Fruit fly (Drosophila melanogaster) whole organism, embryonic: ENCODE measurements around the gene CG13390.
A peak's percentile ranks its signal among the peaks of the same experiment; 100 is the strongest.

Experiments
- B-H2 ChIP-seq: fragments of 200-800 bp; sonication (Bioruptor generic); optimal IDR thresholded peaks from 2 replicates; lab custom pipeline; 2018; ENCODE audit warnings: missing biosample characterization, mild to moderate bottlenecking, missing genetic modification characterization
- Blimp-1 ChIP-seq: fragments of 200-800 bp; sonication (Bioruptor generic); optimal IDR thresholded peaks from 3 replicates; lab custom pipeline; 2018; ENCODE audit warnings: missing biosample characterization, missing genetic modification characterization, mild to moderate bottlenecking, moderate library complexity, missing genetic modification reagents
- CG11247 ChIP-seq: fragments of 200-800 bp; sonication (Bioruptor generic); IDR thresholded peaks from 2 replicates; pipeline ENCODE4 v1.3.6; 2022; ENCODE audit warnings: missing biosample characterization, missing genetic modification characterization
- CG11456 ChIP-seq: fragments of 200-800 bp; sonication (Bioruptor generic); IDR thresholded peaks from 3 replicates; pipeline ENCODE4 v1.3.6; 2022; ENCODE audit warnings: missing biosample characterization, missing genetic modification characterization
- CG11696 ChIP-seq: fragments of 200-800 bp; sonication (Bioruptor generic); IDR thresholded peaks from 2 replicates; pipeline ENCODE4 v1.3.6; 2022; ENCODE audit warnings: missing biosample characterization, missing genetic modification characterization
- CG13287 ChIP-seq: fragments of 200-800 bp; sonication (Bioruptor generic); IDR thresholded peaks from 2 replicates; pipeline ENCODE4 v1.3.6; 2022; ENCODE audit warnings: missing biosample characterization, missing genetic modification characterization; ENCODE audit not compliant: partially characterized antibody
- CG16813 ChIP-seq: fragments of 200-800 bp; sonication (Bioruptor generic); IDR thresholded peaks from 3 replicates; pipeline ENCODE4 v1.3.6; 2022; ENCODE audit warnings: missing biosample characterization, missing genetic modification characterization; ENCODE audit not compliant: partially characterized antibody
- CG17829 ChIP-seq: fragments of 200-800 bp; optimal IDR thresholded peaks from 2 replicates; lab custom pipeline; 2019; ENCODE audit warnings: missing biosample characterization, mild to moderate bottlenecking, missing genetic modification characterization, moderate library complexity
- CG18011 ChIP-seq: fragments of 200-800 bp; sonication (Bioruptor generic); optimal IDR thresholded peaks from 2 replicates; lab custom pipeline; 2017; ENCODE audit warnings: missing biosample characterization, missing genetic modification characterization, mild to moderate bottlenecking, moderate library complexity, missing genotype
- CG1832 ChIP-seq: fragments of 200-800 bp; sonication (Bioruptor generic); optimal IDR thresholded peaks from 2 replicates; lab custom pipeline; 2017; ENCODE audit warnings: missing biosample characterization, mild to moderate bottlenecking, missing genetic modification characterization, inconsistent platforms
- CG18599 ChIP-seq: fragments of 200-800 bp; sonication (Bioruptor generic); optimal IDR thresholded peaks from 3 replicates; lab custom pipeline; 2017; ENCODE audit warnings: missing biosample characterization, missing genetic modification characterization, mild to moderate bottlenecking, moderate library complexity, missing genetic modification reagents
- CG2116 ChIP-seq: fragments of 200-800 bp; sonication (Bioruptor generic); optimal IDR thresholded peaks from 3 replicates; lab custom pipeline; 2018; ENCODE audit warnings: missing biosample characterization, mild to moderate bottlenecking, missing genetic modification characterization
- CG2712 ChIP-seq: fragments of 200-800 bp; optimal IDR thresholded peaks from 3 replicates; lab custom pipeline; 2019; ENCODE audit warnings: missing biosample characterization, mild to moderate bottlenecking, missing genetic modification characterization, moderate library complexity
- CG2875 ChIP-seq: fragments of 200-800 bp; sonication (Bioruptor generic); optimal IDR thresholded peaks from 2 replicates; lab custom pipeline; 2017; ENCODE audit warnings: missing biosample characterization, mild to moderate bottlenecking, missing genetic modification characterization, missing genetic modification reagents
- CG3995 ChIP-seq: fragments of 200-800 bp; sonication (Bioruptor generic); optimal IDR thresholded peaks from 3 replicates; lab custom pipeline; 2016; ENCODE audit warnings: missing biosample characterization, missing genetic modification characterization
- CG42726 ChIP-seq: fragments of 200-800 bp; sonication (Bioruptor generic); IDR thresholded peaks from 2 replicates; pipeline ENCODE4 v1.3.6; 2022; ENCODE audit warnings: missing biosample characterization, missing genetic modification characterization; ENCODE audit not compliant: partially characterized antibody
- CG4854 ChIP-seq: fragments of 200-800 bp; sonication (Bioruptor generic); optimal IDR thresholded peaks from 2 replicates; lab custom pipeline; 2016; ENCODE audit warnings: missing biosample characterization, missing genetic modification characterization, inconsistent platforms
- CG6272 ChIP-seq: fragments of 200-800 bp; sonication (Bioruptor generic); IDR thresholded peaks from 2 replicates; pipeline ENCODE4 v1.3.6; 2022; ENCODE audit warnings: missing biosample characterization, missing genetic modification characterization
- CG7357 ChIP-seq: fragments of 200-800 bp; sonication (Bioruptor generic); IDR thresholded peaks from 3 replicates; pipeline ENCODE4 v1.3.6; 2022; ENCODE audit warnings: missing biosample characterization, missing genetic modification characterization
- CG8765 ChIP-seq: fragments of 200-800 bp; sonication (Bioruptor generic); IDR thresholded peaks from 2 replicates; pipeline ENCODE4 v1.3.6; 2022; ENCODE audit warnings: missing biosample characterization, missing genetic modification characterization
- CG8924 ChIP-seq: fragments of 200-800 bp; optimal IDR thresholded peaks from 3 replicates; lab custom pipeline; 2019; ENCODE audit warnings: missing biosample characterization, mild to moderate bottlenecking, missing genetic modification characterization, moderate library complexity
- Dek ChIP-seq: fragments of 200-800 bp; sonication (Bioruptor generic); optimal IDR thresholded peaks from 3 replicates; lab custom pipeline; 2019; ENCODE audit warnings: missing biosample characterization, mild to moderate bottlenecking, missing genetic modification characterization, moderate library complexity
- Elba2 ChIP-seq: fragments of 200-800 bp; sonication (Bioruptor generic); optimal IDR thresholded peaks from 3 replicates; lab custom pipeline; 2016; ENCODE audit warnings: missing biosample characterization, missing genetic modification characterization
- Med ChIP-seq: fragments of 200-800 bp; sonication (Bioruptor generic); peaks from one replicate; lab custom pipeline; 2016; ENCODE audit warnings: missing biosample characterization, missing genetic modification characterization, mild to moderate bottlenecking, inconsistent platforms, moderate library complexity
- da ChIP-seq: fragments of 200-800 bp; sonication (Bioruptor generic); optimal IDR thresholded peaks from 2 replicates; lab custom pipeline; 2016; ENCODE audit warnings: missing biosample characterization, missing genetic modification characterization
- disco-r ChIP-seq: fragments of 200-800 bp; sonication (Bioruptor generic); optimal IDR thresholded peaks from 2 replicates; lab custom pipeline; 2016; ENCODE audit warnings: missing biosample characterization, missing genetic modification characterization
- dmrt11E ChIP-seq: fragments of 200-800 bp; sonication (Bioruptor generic); optimal IDR thresholded peaks from 3 replicates; lab custom pipeline; 2018; ENCODE audit warnings: missing biosample characterization, mild to moderate bottlenecking, missing genetic modification characterization, moderate library complexity
- exex ChIP-seq: fragments of 200-800 bp; sonication (Bioruptor generic); optimal IDR thresholded peaks from 4 replicates; lab custom pipeline; 2018; ENCODE audit warnings: missing biosample characterization, mild to moderate bottlenecking, missing genetic modification characterization, moderate library complexity
- hbn ChIP-seq: fragments of 200-800 bp; sonication (Bioruptor generic); IDR thresholded peaks from 2 replicates; pipeline ENCODE4 v1.3.6; 2022; ENCODE audit warnings: missing biosample characterization, missing genetic modification characterization; ENCODE audit not compliant: partially characterized antibody
- insv ChIP-seq, 2 experiments: fragments of 200-800 bp; sonication (Bioruptor generic); optimal IDR thresholded peaks; 3 replicates each; lab custom pipeline; 2016 to 2018; ENCODE audit warnings: missing biosample characterization in 2 of 2, missing genetic modification characterization in 2 of 2
- nerfin-1 ChIP-seq: fragments of 200-800 bp; sonication (Bioruptor generic); optimal IDR thresholded peaks from 3 replicates; lab custom pipeline; 2019; ENCODE audit warnings: missing biosample characterization, mild to moderate bottlenecking, missing genetic modification characterization, moderate library complexity
- odd ChIP-seq: fragments of 200-800 bp; sonication (Bioruptor generic); optimal IDR thresholded peaks from 2 replicates; lab custom pipeline; 2017; ENCODE audit warnings: missing biosample characterization, mild to moderate bottlenecking, missing genetic modification characterization
- p53 ChIP-seq: fragments of 200-800 bp; sonication (Bioruptor generic); optimal IDR thresholded peaks from 2 replicates; lab custom pipeline; 2016; ENCODE audit warnings: missing biosample characterization, missing genetic modification characterization
- phol ChIP-seq: fragments of 200-800 bp; sonication (Bioruptor generic); optimal IDR thresholded peaks from 3 replicates; lab custom pipeline; 2018; ENCODE audit warnings: missing biosample characterization, mild to moderate bottlenecking, missing genetic modification characterization, moderate library complexity
- salm ChIP-seq: fragments of 200-800 bp; sonication (Bioruptor generic); optimal IDR thresholded peaks from 2 replicates; lab custom pipeline; 2018; ENCODE audit warnings: missing biosample characterization, mild to moderate bottlenecking, missing genetic modification characterization
- sc ChIP-seq, 3 experiments: fragments of >200 bp in 2 of 3; fragments of 200-800 bp in 1 of 3; sonication (Bioruptor generic) in 1 of 3; optimal IDR thresholded peaks; 2 replicates in 2 of 3; 3 replicates in 1 of 3; lab custom pipeline; 2017; ENCODE audit warnings: mild to moderate bottlenecking in 1 of 3, missing biosample characterization in 1 of 3, missing genetic modification characterization in 1 of 3, missing genetic modification reagents in 1 of 3
- so ChIP-seq: fragments of 200-800 bp; sonication (Bioruptor generic); IDR thresholded peaks from 3 replicates; pipeline ENCODE4 v1.3.6; 2022; ENCODE audit warnings: missing biosample characterization, missing genetic modification characterization
- sqz ChIP-seq: fragments of 200-800 bp; sonication (Bioruptor generic); optimal IDR thresholded peaks from 3 replicates; lab custom pipeline; 2018; ENCODE audit warnings: missing biosample characterization, mild to moderate bottlenecking, missing genetic modification characterization
- stwl ChIP-seq: fragments of 200-800 bp; sonication (Bioruptor generic); optimal IDR thresholded peaks from 3 replicates; lab custom pipeline; 2018; ENCODE audit warnings: missing biosample characterization, mild to moderate bottlenecking, missing genetic modification characterization, moderate library complexity
- sug ChIP-seq: fragments of 200-800 bp; optimal IDR thresholded peaks from 2 replicates; lab custom pipeline; 2019; ENCODE audit warnings: missing biosample characterization, mild to moderate bottlenecking, missing genetic modification characterization, moderate library complexity
- twi ChIP-seq: fragments of 200-800 bp; optimal IDR thresholded peaks from 2 replicates; lab custom pipeline; 2019; ENCODE audit warnings: missing biosample characterization, mild to moderate bottlenecking, missing genetic modification characterization, moderate library complexity
- wdn ChIP-seq: fragments of 200-800 bp; sonication (Bioruptor generic); IDR thresholded peaks from 2 replicates; pipeline ENCODE4 v1.3.6; 2022; ENCODE audit warnings: missing biosample characterization, missing genetic modification characterization

Gene CG13390

DNA sequence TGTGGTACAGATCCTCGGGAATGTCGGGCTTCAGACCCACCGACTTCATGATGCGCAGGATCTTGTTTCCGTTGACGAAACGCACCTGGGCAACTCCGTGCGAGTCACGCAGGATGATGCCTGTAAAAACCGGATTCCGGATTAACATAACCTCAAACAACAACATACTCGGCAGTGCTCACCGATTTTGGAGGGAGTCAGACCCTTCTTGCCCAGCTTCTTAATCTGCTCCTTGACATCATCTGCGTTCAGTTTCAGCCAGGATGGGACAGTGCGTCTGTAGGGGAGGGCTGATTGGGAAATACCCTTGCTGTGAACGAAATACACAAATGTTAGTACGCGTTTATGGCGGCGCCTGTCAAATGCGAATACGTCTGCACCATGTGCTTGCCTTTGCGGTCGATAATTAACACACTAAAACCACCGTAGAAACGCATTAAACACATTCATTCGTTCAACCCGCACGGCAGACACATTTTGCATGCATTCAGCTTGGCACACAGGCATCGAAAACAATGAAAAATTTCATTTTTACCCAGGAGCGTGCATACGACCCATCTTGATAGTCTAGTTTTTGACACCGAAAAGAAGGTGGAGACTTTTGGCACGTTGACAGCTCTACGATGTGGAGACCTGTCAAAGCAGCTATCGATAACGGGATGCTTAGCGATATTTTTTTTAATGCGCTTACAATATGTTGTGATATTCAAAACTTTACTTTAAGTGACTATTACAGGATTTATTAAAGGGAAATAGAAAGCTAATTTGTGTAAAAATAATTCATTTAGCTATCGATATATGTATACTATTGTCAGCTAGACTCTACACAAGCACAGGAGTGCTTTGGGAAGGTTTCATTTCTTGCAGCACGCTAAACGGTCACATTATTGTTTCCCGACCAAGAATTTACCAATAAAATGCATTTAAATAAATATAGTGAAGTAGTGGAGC, 12.3 kb downstream of the CG13390 start, which contains the start of the genes RpS13 and CSN8 (continued):
- TF ChIP-seq B-H2 (GFP tag; lab: Kevin White, UChicago) = peak; percentile 14
- no peak for TF ChIP-seq disco-r (GFP tag; lab: Kevin White, UChicago)
- peak; percentile 85 for TF ChIP-seq stwl (tag; lab: Kevin White, UChicago)
- no peak for TF ChIP-seq sc (optimal IDR thresholded peaks at IDR 0.05; lab: Kevin White, UChicago)
- TF ChIP-seq sc (GFP tag; optimal IDR thresholded peaks at IDR 0.05; lab: Kevin White, UChicago) = no peak
- no peak for TF ChIP-seq odd (GFP tag; lab: Kevin White, UChicago)
- 0 out of 3 replicates have a peak, but pooled peaks have one; percentile 11 for TF ChIP-seq CG7357
- peak; percentile 80 for TF ChIP-seq CG42726 (GFP tag; lab: Robert Waterston, UW)
- peak; percentile 70 for TF ChIP-seq phol (tag; lab: Kevin White, UChicago)
- TF ChIP-seq CG11456 = no peak
- TF ChIP-seq twi (tag; lab: Kevin White, UChicago) = peak; percentile 35
- TF ChIP-seq salm (tag; lab: Kevin White, UChicago) = peak; percentile 4
- peak; percentile 93 for TF ChIP-seq hbn
- peak; percentile 98 for TF ChIP-seq CG2116 (GFP tag; lab: Kevin White, UChicago)
- TF ChIP-seq CG18599 (GFP tag; lab: Kevin White, UChicago) = peak; percentile 20
- TF ChIP-seq sqz (GFP tag; lab: Kevin White, UChicago) = peak; percentile 28
- TF ChIP-seq, all 482 proteins: peak for 157

DNA sequence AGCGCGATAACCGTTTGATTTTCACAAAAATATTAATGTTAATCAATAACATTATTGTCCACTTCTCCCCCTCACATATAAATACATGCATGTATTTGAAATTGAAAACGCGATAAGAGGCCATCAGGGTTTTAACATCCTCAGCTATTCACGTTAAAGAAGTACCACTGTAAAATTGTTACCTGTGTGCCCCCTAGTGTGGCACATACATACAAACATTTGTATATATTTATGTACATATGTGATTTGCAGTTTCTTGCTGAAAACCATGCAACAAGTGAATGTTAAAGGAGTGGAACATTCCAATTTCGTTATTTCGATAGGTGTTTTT, 13.7 kb downstream of the CG13390 start:
- TF ChIP-seq sug (tag; lab: Kevin White, UChicago) = peak; percentile 77
- TF ChIP-seq Elba2 (GFP tag; lab: Kevin White, UChicago) = peak; percentile 63
- TF ChIP-seq exex (tag; lab: Kevin White, UChicago) = peak; percentile 5
- 0 out of 2 replicates have a peak, but pooled peaks have one; percentile 9 for TF ChIP-seq CG8765 (GFP tag; lab: Robert Waterston, UW)
- no peak for TF ChIP-seq Blimp-1 (GFP tag; lab: Kevin White, UChicago)
- no peak for TF ChIP-seq nerfin-1 (tag; lab: Kevin White, UChicago)
- TF ChIP-seq Med (GFP tag; lab: Kevin White, UChicago) = peak; percentile 37
- TF ChIP-seq insv (GFP tag; optimal IDR thresholded peaks at IDR 0.05; lab: Kevin White, UChicago) = peak in 1 of 2 experiments; percentile 67

DNA sequence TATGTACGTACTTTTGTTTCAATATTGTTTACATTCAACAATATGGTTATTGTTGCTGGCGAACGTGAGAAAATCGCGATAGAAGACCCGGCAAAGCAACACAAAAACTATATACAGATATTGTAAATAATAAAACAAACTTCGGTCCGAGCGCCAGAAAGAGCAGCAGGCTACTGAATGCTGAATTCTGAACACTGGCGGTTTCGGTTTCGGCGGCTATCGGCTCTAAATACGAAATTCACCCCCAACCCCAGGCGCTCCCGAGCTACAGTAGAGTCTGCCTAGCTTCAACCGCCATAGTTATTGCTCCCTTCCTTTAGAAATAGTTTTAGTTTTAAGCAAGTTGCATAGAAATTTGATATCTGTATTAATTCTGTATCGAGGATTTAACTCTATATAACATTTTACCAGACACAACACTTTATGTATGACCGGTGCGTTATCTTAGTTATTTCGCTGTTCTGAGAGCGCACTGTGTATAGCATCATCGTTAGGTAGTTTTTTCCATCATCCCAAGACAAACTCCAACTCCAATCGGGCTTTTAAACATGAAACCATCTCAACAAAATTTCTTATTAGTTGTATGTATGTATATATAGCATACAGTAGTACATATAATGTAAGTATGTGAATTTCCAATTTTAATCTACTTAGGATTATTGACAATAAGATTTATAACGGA, 14.2 kb downstream of the CG13390 start, which contains the start of gene CG7627:
CG7627 (minus strand) TSS at position 197 of the 682 bp plus-strand sequence.
- TF ChIP-seq CG18011 (peak; percentile 26), CG3995 (GFP tag; lab: Kevin White, UChicago) (peak; percentile 7), CG4854 (GFP tag; lab: Kevin White, UChicago) (peak; percentile 19), CG1832 (no peak), da (GFP tag; lab: Kevin White, UChicago) (peak; percentile 19), so (GFP tag; lab: Robert Waterston, UW) (peak; percentile 74), p53 (GFP tag; lab: Kevin White, UChicago) (peak; percentile 9), CG17829 (tag; lab: Kevin White, UChicago) (peak; percentile 72), wdn (GFP tag; lab: Robert Waterston, UW) (peak; percentile 58), CG11247 (GFP tag; lab: Robert Waterston, UW) (peak; percentile 88), CG2712 (tag; lab: Kevin White, UChicago) (peak; percentile 79), CG11456 (peak; percentile 88), CG6272 (GFP tag; lab: Robert Waterston, UW) (peak; percentile 58), Dek (tag; lab: Kevin White, UChicago) (peak; percentile 65), CG16813 (GFP tag; lab: Robert Waterston, UW) (no peak), CG11696 (0 out of 2 replicates have a peak, but pooled peaks have one; percentile 34), CG13287 (GFP tag; lab: Robert Waterston, UW) (peak; percentile 27; the same call in 1 of the 2 replicates), CG2875 (GFP tag; lab: Kevin White, UChicago) (peak; percentile 54), dmrt11E (tag; lab: Kevin White, UChicago) (peak; percentile 62), exex (tag; lab: Kevin White, UChicago) (peak; percentile 77), CG8924 (tag; lab: Kevin White, UChicago) (peak; percentile 61)
